Worm (Caenorhabditis elegans) whole organism, young adult: Measurements from ENCODE around the gene F18E3.12.

ENCODE experiments used
- C06A6.2 ChIP-seq: fragments of 200-800 bp; sonication (Bioruptor generic); conservative IDR thresholded peaks from 2 replicates; pipeline ENCODE4 v1.3.6; 2022; ENCODE audit warnings: missing genetic modification characterization, missing compliant biosample characterization
- F33H1.4 ChIP-seq: fragments of 200-800 bp; sonication (Bioruptor generic); IDR thresholded peaks from 2 replicates; pipeline ENCODE4 v1.3.6; 2022; ENCODE audit warnings: missing genetic modification reagents, missing genetic modification characterization, missing compliant biosample characterization
- F37B4.10 ChIP-seq: fragments of 200-800 bp; sonication (Bioruptor generic); IDR thresholded peaks from 2 replicates; pipeline ENCODE4 v1.3.6; 2022; ENCODE audit warnings: missing genetic modification characterization, missing compliant biosample characterization
- F39B2.1 ChIP-seq: fragments of 200-800 bp; sonication (Bioruptor generic); IDR thresholded peaks from 2 replicates; pipeline ENCODE4 v1.3.6; 2022; ENCODE audit warnings: missing genetic modification reagents, missing genetic modification characterization, missing compliant biosample characterization
- K11D2.4 ChIP-seq: fragments of 200-800 bp; sonication (Bioruptor generic); IDR thresholded peaks from 2 replicates; pipeline ENCODE4 v1.3.6; 2022; ENCODE audit warnings: missing genetic modification reagents, missing genetic modification characterization, missing compliant biosample characterization
- Y53F4B.3 ChIP-seq: fragments of 200-800 bp; sonication (Bioruptor generic); IDR thresholded peaks from 2 replicates; pipeline ENCODE4 v1.3.6; 2022; ENCODE audit warnings: missing genetic modification reagents, missing genetic modification characterization, missing compliant biosample characterization
- Y56A3A.18 ChIP-seq: fragments of 200-800 bp; sonication (Bioruptor generic); IDR thresholded peaks from 2 replicates; pipeline ENCODE4 v1.3.6; 2022; ENCODE audit warnings: missing genetic modification reagents, missing genetic modification characterization, missing compliant biosample characterization
- Y79H2A.3 ChIP-seq: fragments of 200-800 bp; sonication (Bioruptor generic); conservative IDR thresholded peaks from 2 replicates; pipeline ENCODE4 v1.3.6; 2022; ENCODE audit warnings: missing genetic modification reagents, missing genetic modification characterization, missing compliant biosample characterization
- akir-1 ChIP-seq: fragments of 200-800 bp; sonication (Bioruptor generic); optimal IDR thresholded peaks from 2 replicates; lab custom pipeline; 2018; ENCODE audit warnings: mild to moderate bottlenecking, missing genetic modification characterization, moderate library complexity, missing compliant biosample characterization
- aptf-2 ChIP-seq: fragments of 200-800 bp; sonication (Bioruptor generic); conservative IDR thresholded peaks from 2 replicates; pipeline ENCODE4 v1.3.6; 2022; ENCODE audit warnings: missing genetic modification reagents, missing genetic modification characterization, missing compliant biosample characterization
- attf-5 ChIP-seq: fragments of 200-800 bp; sonication (Bioruptor generic); optimal IDR thresholded peaks from 2 replicates; lab custom pipeline; 2018; ENCODE audit warnings: mild to moderate bottlenecking, missing genetic modification characterization, missing compliant biosample characterization
- attf-6 ChIP-seq: fragments of 200-800 bp; sonication (Bioruptor generic); IDR thresholded peaks from 2 replicates; pipeline ENCODE4 v1.3.6; 2022; ENCODE audit warnings: missing genetic modification reagents, missing genetic modification characterization, missing compliant biosample characterization
- ceh-100 ChIP-seq: fragments of 200-800 bp; sonication (Bioruptor generic); IDR thresholded peaks from 2 replicates; pipeline ENCODE4 v1.3.6; 2022; ENCODE audit warnings: missing genetic modification reagents, missing genetic modification characterization, missing compliant biosample characterization
- ceh-27 ChIP-seq: fragments of 200-800 bp; sonication (Bioruptor generic); optimal IDR thresholded peaks from 2 replicates; lab custom pipeline; 2018; ENCODE audit warnings: mild to moderate bottlenecking, missing genetic modification characterization, moderate library complexity, missing compliant biosample characterization
- ceh-40 ChIP-seq: fragments of 200-800 bp; sonication (Bioruptor generic); IDR thresholded peaks from 2 replicates; pipeline ENCODE4 v1.3.6; 2022; ENCODE audit warnings: missing genetic modification characterization, missing compliant biosample characterization
- ceh-58 ChIP-seq: fragments of 200-800 bp; sonication (Bioruptor generic); IDR thresholded peaks from 2 replicates; pipeline ENCODE4 v1.3.6; 2022; ENCODE audit warnings: missing genetic modification characterization, missing compliant biosample characterization
- ceh-79 ChIP-seq: sonication (generic microtip); optimal IDR thresholded peaks from 2 replicates; lab custom pipeline; 2017; ENCODE audit warnings: mild to moderate bottlenecking, missing genetic modification characterization, missing compliant biosample characterization
- chd-7 ChIP-seq: sonication (generic microtip); optimal IDR thresholded peaks from 2 replicates; lab custom pipeline; 2016; ENCODE audit warnings: mild to moderate bottlenecking, missing genetic modification characterization, moderate library complexity, missing compliant biosample characterization
- die-1 ChIP-seq: sonication (generic microtip); optimal IDR thresholded peaks from 2 replicates; lab custom pipeline; 2016; ENCODE audit warnings: missing genotype, mild to moderate bottlenecking, missing genetic modification characterization, missing compliant biosample characterization
- dox-1 ChIP-seq: fragments of 200-800 bp; sonication (Bioruptor generic); IDR thresholded peaks from 2 replicates; pipeline ENCODE4 v1.3.6; 2022; ENCODE audit warnings: missing genetic modification reagents, missing genetic modification characterization, missing compliant biosample characterization
- dpff-1 ChIP-seq: sonication (generic microtip); optimal IDR thresholded peaks from 2 replicates; lab custom pipeline; 2017; ENCODE audit warnings: mild to moderate bottlenecking, missing genetic modification characterization, missing compliant biosample characterization
- dpl-1 ChIP-seq: fragments of 150-350 bp; optimal IDR thresholded peaks from 2 replicates; lab custom pipeline; 2014; ENCODE audit warnings: missing biosample characterization, missing genetic modification reagents, missing genetic modification characterization
- efl-1 ChIP-seq: fragments of 150-350 bp; optimal IDR thresholded peaks from 2 replicates; lab custom pipeline; 2014; ENCODE audit warnings: missing biosample characterization, missing genetic modification reagents, missing genetic modification characterization
- egl-18 ChIP-seq: fragments of 200-800 bp; sonication (Bioruptor generic); IDR thresholded peaks from 2 replicates; pipeline ENCODE4 v1.3.6; 2022; ENCODE audit warnings: missing genetic modification reagents, missing genetic modification characterization, missing compliant biosample characterization
- egl-44 ChIP-seq: fragments of 200-800 bp; sonication (Bioruptor generic); IDR thresholded peaks from 2 replicates; pipeline ENCODE4 v1.3.6; 2022; ENCODE audit warnings: missing genetic modification reagents, missing genetic modification characterization, missing compliant biosample characterization
- ekl-4 ChIP-seq: fragments of 200-800 bp; sonication (Bioruptor generic); IDR thresholded peaks from 2 replicates; pipeline ENCODE4 v1.3.6; 2022; ENCODE audit warnings: missing genetic modification reagents, missing genetic modification characterization, missing compliant biosample characterization
- hmg-1.2 ChIP-seq: fragments of 200-800 bp; sonication (Bioruptor generic); IDR thresholded peaks from 2 replicates; pipeline ENCODE4 v1.3.6; 2022; ENCODE audit warnings: missing genetic modification reagents, missing genetic modification characterization, missing compliant biosample characterization
- lin-35 ChIP-seq, 3 experiments: fragments of 150-350 bp in 2 of 3; sonication (generic microtip) in 1 of 3; optimal IDR thresholded peaks; 2 replicates each; lab custom pipeline; 2014 to 2018; ENCODE audit warnings: missing biosample characterization in 3 of 3, missing genetic modification characterization in 3 of 3, missing genetic modification reagents in 3 of 3
- madf-10 ChIP-seq: sonication (generic microtip); optimal IDR thresholded peaks from 2 replicates; lab custom pipeline; 2016; ENCODE audit warnings: mild to moderate bottlenecking, missing genetic modification characterization, missing compliant biosample characterization
- mxl-1 ChIP-seq: sonication (generic microtip); optimal IDR thresholded peaks from 2 replicates; lab custom pipeline; 2016; ENCODE audit warnings: missing genetic modification characterization, missing compliant biosample characterization
- nfyb-1 ChIP-seq: fragments of 200-800 bp; sonication (Bioruptor generic); IDR thresholded peaks from 2 replicates; pipeline ENCODE4 v1.3.6; 2022; ENCODE audit warnings: missing genetic modification reagents, missing genetic modification characterization, missing compliant biosample characterization
- nhr-120 ChIP-seq: fragments of 200-800 bp; sonication (Bioruptor generic); IDR thresholded peaks from 2 replicates; pipeline ENCODE4 v1.3.6; 2022; ENCODE audit warnings: missing genetic modification characterization, missing compliant biosample characterization
- pbrm-1 ChIP-seq: fragments of 200-800 bp; sonication (Bioruptor generic); IDR thresholded peaks from 2 replicates; pipeline ENCODE4 v1.3.6; 2022; ENCODE audit warnings: missing genetic modification reagents, missing genetic modification characterization, missing compliant biosample characterization
- pha-4 ChIP-seq: fragments of 150-350 bp; sonication (generic microtip); optimal IDR thresholded peaks from 2 replicates; lab custom pipeline; 2014; ENCODE audit warnings: missing biosample characterization, missing genetic modification reagents, missing genetic modification characterization
- repo-1 ChIP-seq: sonication (generic microtip); optimal IDR thresholded peaks from 2 replicates; lab custom pipeline; 2017; ENCODE audit warnings: mild to moderate bottlenecking, missing genetic modification characterization, missing compliant biosample characterization
- rpc-1 ChIP-seq, 2 experiments: fragments of 150-350 bp in 1 of 2; sonication (generic microtip) in 1 of 2; optimal IDR thresholded peaks; 2 replicates each; lab custom pipeline; 2014 to 2018; ENCODE audit warnings: missing biosample characterization in 1 of 2, missing genetic modification characterization in 1 of 2, missing genetic modification reagents in 1 of 2, missing genotype in 1 of 2
- snpc-1.1 ChIP-seq: sonication (generic microtip); optimal IDR thresholded peaks from 2 replicates; lab custom pipeline; 2017; ENCODE audit warnings: missing genetic modification characterization, mild to moderate bottlenecking, missing compliant biosample characterization, antibody characterized with exemption, moderate library complexity, missing genotype, missing genetic modification reagents; ENCODE audit not compliant: insufficient read depth
- tbx-9 ChIP-seq: sonication (generic microtip); optimal IDR thresholded peaks from 2 replicates; lab custom pipeline; 2016; ENCODE audit warnings: borderline replicate concordance, missing genetic modification characterization, inconsistent platforms, missing compliant biosample characterization
- unc-130 ChIP-seq: sonication (generic microtip); optimal IDR thresholded peaks from 2 replicates; lab custom pipeline; 2016; ENCODE audit warnings: missing genetic modification reagents, missing genetic modification characterization, missing compliant biosample characterization
- unc-62 ChIP-seq: fragments of 150-350 bp; optimal IDR thresholded peaks from 2 replicates; lab custom pipeline; 2014; ENCODE audit warnings: missing biosample characterization, missing genetic modification reagents, missing genetic modification characterization
- xnd-1 ChIP-seq: sonication (generic microtip); optimal IDR thresholded peaks from 2 replicates; lab custom pipeline; 2016; ENCODE audit warnings: missing genotype, missing genetic modification reagents, missing genetic modification characterization, missing compliant biosample characterization
- zfh-2 ChIP-seq: fragments of 200-800 bp; sonication (Bioruptor generic); conservative IDR thresholded peaks from 2 replicates; pipeline ENCODE4 v1.3.6; 2022; ENCODE audit warnings: missing genetic modification reagents, missing genetic modification characterization, missing compliant biosample characterization
- ztf-22 ChIP-seq: fragments of 200-800 bp; sonication (Bioruptor generic); optimal IDR thresholded peaks from 2 replicates; lab custom pipeline; 2018; ENCODE audit warnings: mild to moderate bottlenecking, missing genetic modification characterization, moderate library complexity, missing compliant biosample characterization
- ztf-25 ChIP-seq: fragments of 200-800 bp; sonication (Bioruptor generic); IDR thresholded peaks from 2 replicates; pipeline ENCODE4 v1.3.6; 2022; ENCODE audit warnings: missing genetic modification reagents, missing genetic modification characterization, missing compliant biosample characterization

The F18E3.12 gene

ce11 chrV:7403501-7403900, 11.3 kb upstream of the F18E3.12 start:
- no peak for TF ChIP-seq dpff-1
- no peak for TF ChIP-seq ceh-58 (GFP tag; lab: Robert Waterston, UW)
- no peak for TF ChIP-seq efl-1 (GFP tag; lab: Kevin White, UChicago)
- no peak for TF ChIP-seq Y56A3A.18 (GFP tag; lab: Robert Waterston, UW)
- TF ChIP-seq xnd-1 (tag; lab: Kevin White, UChicago), result no peak
- no peak for TF ChIP-seq ztf-22 (GFP tag; lab: Kevin White, UChicago)
- TF ChIP-seq rpc-1 (optimal IDR thresholded peaks at IDR 0.05; lab: Kevin White, UChicago), result no peak
- TF ChIP-seq rpc-1 (tag; optimal IDR thresholded peaks at IDR 0.05; lab: Kevin White, UChicago), result no peak
- no peak for TF ChIP-seq dpl-1 (GFP tag; lab: Kevin White, UChicago)
- TF ChIP-seq ceh-100 (GFP tag; lab: Robert Waterston, UW), result no peak
- TF ChIP-seq F33H1.4 (GFP tag; lab: Robert Waterston, UW), result no peak
- no peak for TF ChIP-seq pbrm-1
- no peak for TF ChIP-seq unc-62 (GFP tag; lab: Kevin White, UChicago)
- no peak for TF ChIP-seq attf-5 (GFP tag; lab: Kevin White, UChicago)

- TF ChIP-seq Y53F4B.3, result no peak
- TF ChIP-seq rpc-1 (optimal IDR thresholded peaks at IDR 0.05; lab: Kevin White, UChicago), result no peak
- no peak for TF ChIP-seq rpc-1 (tag; optimal IDR thresholded peaks at IDR 0.05; lab: Kevin White, UChicago)
- no peak for TF ChIP-seq C06A6.2 (GFP tag; lab: Robert Waterston, UW)
- no peak for TF ChIP-seq akir-1 (GFP tag; lab: Kevin White, UChicago)
- no peak for TF ChIP-seq dox-1 (GFP tag; lab: Robert Waterston, UW)
- no peak for TF ChIP-seq Y79H2A.3 (GFP tag; lab: Robert Waterston, UW)
- TF ChIP-seq snpc-1.1 (tag; lab: Kevin White, UChicago), result no peak
- no peak for TF ChIP-seq chd-7 (tag; lab: Kevin White, UChicago)
- no peak for TF ChIP-seq hmg-1.2 (GFP tag; lab: Robert Waterston, UW)
- no peak for TF ChIP-seq ztf-25 (GFP tag; lab: Robert Waterston, UW)
- no peak for TF ChIP-seq repo-1 (tag; lab: Kevin White, UChicago)
- no peak for TF ChIP-seq K11D2.4 (GFP tag; lab: Robert Waterston, UW)
- no peak for TF ChIP-seq die-1 (tag; lab: Kevin White, UChicago)
- TF ChIP-seq Y56A3A.18 (GFP tag; lab: Robert Waterston, UW), result no peak
- no peak for TF ChIP-seq madf-10 (tag; lab: Kevin White, UChicago)
These were observed 6.3 kb upstream of the F18E3.12 start, which contains the start of gene srt-6 for ce11 chrV:7408520-7408919. srt-6 (minus strand) TSS chrV:7408814.

ce11 chrV:7409599-7409998, 5.2 kb upstream of the F18E3.12 start, which contains the start of gene R13D7.2:
R13D7.2 (plus strand) TSS chrV:7409899.
- TF ChIP-seq Y79H2A.3 (GFP tag; lab: Robert Waterston, UW), result no peak
- no peak for TF ChIP-seq ceh-79 (tag; lab: Kevin White, UChicago)
- TF ChIP-seq repo-1 (tag; lab: Kevin White, UChicago), result no peak
- TF ChIP-seq Y53F4B.3, result no peak
- TF ChIP-seq akir-1 (GFP tag; lab: Kevin White, UChicago), result no peak
- TF ChIP-seq ceh-27 (GFP tag; lab: Kevin White, UChicago), result no peak
- no peak for TF ChIP-seq ekl-4 (GFP tag; lab: Robert Waterston, UW)
- no peak for TF ChIP-seq zfh-2 (GFP tag; lab: Robert Waterston, UW)

ce11 chrV:7411695-7412094, 3.1 kb upstream of the F18E3.12 start, which contains the start of gene str-41:
str-41 (plus strand) TSS chrV:7411995.
- TF ChIP-seq pha-4 (tag; lab: Kevin White, UChicago) (no peak), ceh-40 (no peak), F39B2.1 (GFP tag; lab: Robert Waterston, UW) (no peak), unc-130 (GFP tag; lab: Kevin White, UChicago) (no peak), tbx-9 (no peak), aptf-2 (no peak), egl-18 (GFP tag; lab: Robert Waterston, UW) (no peak), mxl-1 (tag; lab: Kevin White, UChicago) (no peak), egl-44 (no peak), lin-35 (GFP tag; optimal IDR thresholded peaks at IDR 0.05; lab: Kevin White, UChicago) (no peak), nfyb-1 (GFP tag; lab: Robert Waterston, UW) (no peak), nhr-120 (GFP tag; lab: Robert Waterston, UW) (no peak), F37B4.10 (GFP tag; lab: Robert Waterston, UW) (no peak), attf-6 (no peak)
